Worm (Caenorhabditis elegans): ENCODE data around the gene nep-9.

nep-9 gene

ce11 chrII:3403535-3403934 lies 4.4 kb upstream of the nep-9 start, which contains the start of gene nep-8:
TSS of gene nep-8 (plus strand) at chrII:3403835.
- TF ChIP-seq sem-2 (GFP tag; optimal IDR thresholded peaks at IDR 0.05) (no peak), ceh-39 (tag; optimal IDR thresholded peaks at IDR 0.05) (no peak), mep-1 (tag; optimal IDR thresholded peaks at IDR 0.05) (no peak), nhr-76 (tag; optimal IDR thresholded peaks at IDR 0.05) (no peak), ces-1 (GFP tag; optimal IDR thresholded peaks at IDR 0.05) (no peak), unc-39 (tag; optimal IDR thresholded peaks at IDR 0.05) (no peak), ceh-43 (GFP tag; optimal IDR thresholded peaks at IDR 0.05) (no peak), mab-5 (tag; optimal IDR thresholded peaks at IDR 0.05) (no peak), elt-1 (tag; optimal IDR thresholded peaks at IDR 0.05; ENCODE audit: borderline replicate concordance, insufficient read depth) (no peak), zip-8 (tag; optimal IDR thresholded peaks at IDR 0.05) (no peak)

DNA sequence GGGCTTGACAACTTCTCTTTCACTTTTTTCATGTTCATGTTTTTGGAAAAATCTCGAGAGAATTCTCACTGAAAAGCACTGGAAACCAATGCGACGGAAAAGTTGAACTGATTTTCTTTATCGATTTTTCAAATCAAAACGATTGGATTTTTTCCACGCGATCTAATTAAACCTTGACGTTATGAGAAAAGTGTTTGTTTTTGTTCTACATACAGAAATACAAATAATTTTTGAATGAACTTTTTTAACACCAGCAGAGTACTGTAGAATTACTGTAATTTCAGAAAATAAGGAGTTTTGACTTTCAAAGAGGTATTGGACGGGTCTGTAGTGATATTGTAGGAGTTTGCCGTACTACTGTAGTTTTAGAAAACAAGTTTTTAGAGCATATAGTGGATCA lies 3.7 kb upstream of the nep-9 start, which contains the start of gene nep-10:
Gene nep-10 (minus strand): TSS at position 101 of the 400 bp plus-strand sequence.
- no peak for TF ChIP-seq ces-1 (GFP tag; optimal IDR thresholded peaks at IDR 0.05)
- TF ChIP-seq tbx-8 (GFP tag; optimal IDR thresholded peaks at IDR 0.05) = no peak
- TF ChIP-seq elt-3 (tag; optimal IDR thresholded peaks at IDR 0.05) = no peak
- no peak for TF ChIP-seq ceh-43 (GFP tag; optimal IDR thresholded peaks at IDR 0.05)
- TF ChIP-seq M03D4.4 (tag; optimal IDR thresholded peaks at IDR 0.05) = no peak
- no peak for TF ChIP-seq hlh-1 (tag; optimal IDR thresholded peaks at IDR 0.05)
- no peak for TF ChIP-seq snpc-4 (tag; optimal IDR thresholded peaks at IDR 0.05)
- TF ChIP-seq nhr-2 (tag; optimal IDR thresholded peaks at IDR 0.05) = no peak

DNA sequence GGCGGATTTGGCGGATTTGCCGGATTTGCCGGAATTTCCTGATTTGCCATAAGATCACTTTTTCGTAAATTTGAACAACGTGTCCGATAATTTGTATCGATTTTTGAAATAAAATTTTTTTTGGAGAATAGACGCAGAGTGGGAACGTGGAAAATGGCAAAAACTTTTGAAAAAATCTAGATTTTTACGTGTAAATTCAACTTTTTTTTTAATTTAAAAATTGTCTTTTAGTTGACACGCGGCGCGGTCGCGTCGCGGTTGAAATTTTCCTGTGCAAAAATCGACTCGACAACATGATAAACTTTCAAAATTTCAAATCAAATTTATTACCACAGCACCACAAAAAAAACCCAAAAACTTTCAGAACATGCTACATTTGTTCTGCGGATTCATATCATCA lies 3.6 kb downstream of the nep-9 start, which contains the start of gene nep-20:
Gene nep-20 (minus strand): TSS at position 101 of the 400 bp plus-strand sequence.
- TF ChIP-seq ceh-43 (GFP tag; optimal IDR thresholded peaks at IDR 0.05) = no peak

DNA sequence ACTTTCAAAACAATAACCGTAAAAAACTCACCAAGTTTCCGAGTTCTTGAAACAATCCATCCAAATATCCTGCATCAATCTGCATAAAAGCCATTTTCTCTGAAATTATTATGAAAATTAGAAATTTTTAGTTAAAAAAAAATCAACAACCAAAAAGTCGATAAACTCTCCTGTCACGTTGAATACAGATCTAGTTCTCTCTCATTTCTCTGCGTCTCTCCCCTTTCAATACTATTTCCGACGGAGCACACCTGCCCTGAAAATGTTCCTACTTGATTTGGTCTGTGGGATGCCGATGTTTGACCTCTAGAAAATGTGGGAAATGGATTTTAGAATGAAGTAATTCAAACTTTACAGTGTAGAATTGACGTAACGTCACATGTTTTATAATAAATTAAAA lies 11.6 kb downstream of the nep-9 start, which contains the start of gene T06D4.6:
Gene T06D4.6 (minus strand): TSS at position 101 of the 400 bp plus-strand sequence.
- no peak for TF ChIP-seq tbx-8 (GFP tag; optimal IDR thresholded peaks at IDR 0.05)
- no peak for TF ChIP-seq mls-2 (tag; optimal IDR thresholded peaks at IDR 0.05)
- no peak for TF ChIP-seq ztf-11 (tag; optimal IDR thresholded peaks at IDR 0.05)
- no peak for TF ChIP-seq mab-5 (tag; optimal IDR thresholded peaks at IDR 0.05)
- TF ChIP-seq lin-32 (GFP tag; optimal IDR thresholded peaks at IDR 0.05) = no peak
- no peak for TF ChIP-seq lsy-2 (tag; optimal IDR thresholded peaks at IDR 0.05)
- TF ChIP-seq flh-1 (GFP tag; optimal IDR thresholded peaks at IDR 0.05) = no peak
- no peak for TF ChIP-seq nhr-28 (tag; optimal IDR thresholded peaks at IDR 0.05)
- TF ChIP-seq ham-2 (GFP tag; optimal IDR thresholded peaks at IDR 0.05) = no peak
- TF ChIP-seq unc-120 (tag; optimal IDR thresholded peaks at IDR 0.05; ENCODE audit: poor library complexity, severe bottlenecking) = no peak
- no peak for TF ChIP-seq nhr-2 (tag; optimal IDR thresholded peaks at IDR 0.05)
- no peak for TF ChIP-seq mep-1 (tag; optimal IDR thresholded peaks at IDR 0.05)
- no peak for TF ChIP-seq M03D4.4 (tag; optimal IDR thresholded peaks at IDR 0.05)
- TF ChIP-seq sem-2 (GFP tag; optimal IDR thresholded peaks at IDR 0.05) = no peak
- TF ChIP-seq cnd-1 (tag; optimal IDR thresholded peaks at IDR 0.05) = no peak
- TF ChIP-seq ceh-39 (tag; optimal IDR thresholded peaks at IDR 0.05) = no peak
- no peak for TF ChIP-seq elt-1 (tag; optimal IDR thresholded peaks at IDR 0.05; ENCODE audit: borderline replicate concordance, insufficient read depth)

ce11 chrII:3385736-3386135 lies 13.4 kb downstream of the nep-9 start, which contains the start of gene T06D4.2:
TSS of gene T06D4.2 (minus strand) at chrII:3385905.
- no peak for TF ChIP-seq lin-13 (tag; optimal IDR thresholded peaks at IDR 0.05)
- no peak for TF ChIP-seq nhr-28 (tag; optimal IDR thresholded peaks at IDR 0.05)

DNA sequence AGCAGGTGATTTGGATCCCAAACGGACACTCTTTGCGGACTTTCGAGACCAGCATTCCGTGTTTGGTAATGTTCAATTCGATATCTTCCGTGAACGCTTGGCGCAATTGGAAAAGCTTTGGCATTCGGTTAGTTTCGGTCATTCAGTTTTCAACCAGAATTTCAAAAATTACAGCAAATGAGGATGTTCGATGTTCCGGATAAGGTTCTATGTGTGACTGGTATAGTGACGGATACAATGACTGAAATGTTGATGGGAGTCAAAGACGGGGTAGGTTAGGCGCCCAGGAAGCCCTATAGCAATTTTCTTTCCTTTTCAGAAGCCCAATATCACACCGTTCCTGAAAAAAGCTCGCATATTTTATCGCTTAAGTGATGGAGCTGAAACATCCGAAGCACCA lies 16.0 kb downstream of the nep-9 start:
- TF ChIP-seq ceh-43 (GFP tag; optimal IDR thresholded peaks at IDR 0.05) (no peak), blmp-1 (tag; optimal IDR thresholded peaks at IDR 0.05) (no peak), snpc-4 (tag; optimal IDR thresholded peaks at IDR 0.05) (no peak), bed-3 (GFP tag; optimal IDR thresholded peaks at IDR 0.05) (no peak), lin-13 (tag; optimal IDR thresholded peaks at IDR 0.05) (no peak), ces-1 (GFP tag; optimal IDR thresholded peaks at IDR 0.05) (no peak)

- TF ChIP-seq lin-32 (GFP tag; optimal IDR thresholded peaks at IDR 0.05) (no peak), unc-39 (tag; optimal IDR thresholded peaks at IDR 0.05) (no peak)
Observed at ce11 chrII:3381510-3381909, 17.6 kb downstream of the nep-9 start, which contains the start of gene T06D4.1. TSS of gene T06D4.1 (plus strand) at chrII:3381830.

Measured in whole organism, mixed stage, embryonic.